Worm (Caenorhabditis elegans) whole organism, L2 larva: ENCODE measurements around the gene R166.3.

ENCODE experiments used
- C34F6.9 ChIP-seq: fragments of 150-350 bp; optimal IDR thresholded peaks from 2 replicates; lab custom pipeline; 2014; ENCODE audit warnings: missing biosample characterization, missing genetic modification characterization
- aly-2 ChIP-seq: fragments of 150-350 bp; optimal IDR thresholded peaks from 2 replicates; lab custom pipeline; 2014; ENCODE audit warnings: missing biosample characterization, missing genetic modification characterization
- elt-1 ChIP-seq: fragments of 150-350 bp; optimal IDR thresholded peaks from 2 replicates; lab custom pipeline; 2014; ENCODE audit warnings: missing biosample characterization, missing genetic modification characterization
- nhr-11 ChIP-seq: fragments of 150-350 bp; optimal IDR thresholded peaks from 2 replicates; lab custom pipeline; 2014; ENCODE audit warnings: missing biosample characterization, missing genetic modification characterization
- nhr-237 ChIP-seq: fragments of 150-350 bp; optimal IDR thresholded peaks from 2 replicates; lab custom pipeline; 2014; ENCODE audit warnings: missing biosample characterization, missing genetic modification characterization
- nhr-25 ChIP-seq: fragments of 150-350 bp; sonication (generic microtip); optimal IDR thresholded peaks from 3 replicates; lab custom pipeline; 2014; ENCODE audit warnings: missing biosample characterization, missing genetic modification characterization
- nhr-6 ChIP-seq: fragments of 150-350 bp; optimal IDR thresholded peaks from 2 replicates; lab custom pipeline; 2014; ENCODE audit warnings: missing biosample characterization, missing genetic modification characterization
- snpc-4 ChIP-seq: fragments of 150-350 bp; optimal IDR thresholded peaks from 2 replicates; lab custom pipeline; 2014; ENCODE audit warnings: missing biosample characterization, missing genetic modification characterization

DNA sequence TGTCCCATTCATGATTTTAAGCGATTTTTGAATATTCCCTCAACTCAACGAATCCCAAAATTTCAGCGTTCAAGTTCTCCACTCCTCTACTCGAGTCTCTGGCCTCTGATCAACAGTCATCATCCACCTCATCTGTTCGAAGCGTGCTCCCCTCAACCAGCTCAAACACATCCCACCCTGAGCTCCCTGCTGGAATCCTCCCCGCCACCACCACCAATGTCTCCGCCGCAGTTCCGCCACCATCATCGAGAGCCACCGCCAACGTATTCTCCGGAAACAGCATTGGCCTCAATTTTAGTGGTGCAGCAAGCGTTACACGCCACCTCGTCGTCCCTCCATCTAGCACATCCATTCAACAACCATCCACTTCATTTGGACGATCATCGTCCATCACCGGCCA lies 7.5 kb downstream of the R166.3 start:
- no peak for TF ChIP-seq nhr-237 (tag; lab: Kevin White, UChicago)
- TF ChIP-seq nhr-25 (tag; lab: Kevin White, UChicago), result no peak
- no peak for TF ChIP-seq snpc-4 (tag; lab: Kevin White, UChicago)
- TF ChIP-seq C34F6.9 (tag; lab: Kevin White, UChicago), result no peak
- no peak for TF ChIP-seq aly-2
- no peak for TF ChIP-seq elt-1 (tag; lab: Kevin White, UChicago)
- no peak for TF ChIP-seq nhr-6
- TF ChIP-seq nhr-11 (tag; lab: Kevin White, UChicago), result no peak
